Comparison of ENCODE assay signal across 1 worm cellular context in genomic region chrX:498640-499039, ce11.
TF ChIP-seq lines count a peak whose summit lies in the region.

No protein-coding gene starts in this region.

TF ChIP-seq in whole organism, L1 larva, 84 proteins besides CTCF, POLR2A, EP300 and RAD21 (continued from another document):
- peak; percentile 58 for TF ChIP-seq nhr-90 (tag; optimal IDR thresholded peaks at IDR 0.05; lab: Kevin White, UChicago; ENCODE audit: poor library complexity)
- peak; percentile 72 for TF ChIP-seq lin-14 (GFP tag; optimal IDR thresholded peaks at IDR 0.05; lab: Kevin White, UChicago)
- TF ChIP-seq efl-3 (GFP tag; optimal IDR thresholded peaks at IDR 0.05; lab: Kevin White, UChicago): no peak
- TF ChIP-seq snu-23 (GFP tag; optimal IDR thresholded peaks at IDR 0.05; lab: Kevin White, UChicago): peak; percentile 28
- TF ChIP-seq mep-1 (tag; optimal IDR thresholded peaks at IDR 0.05; lab: Kevin White, UChicago): peak; percentile 17
- TF ChIP-seq nhr-71 (tag; optimal IDR thresholded peaks at IDR 0.05; lab: Kevin White, UChicago): peak; percentile 14
- peak in 1 of 2 experiments; percentile 9 for TF ChIP-seq mdl-1 (tag; optimal IDR thresholded peaks at IDR 0.05; lab: Kevin White, UChicago)
